Fruit fly (Drosophila melanogaster): ENCODE measurements around the gene EMC10.

- TF ChIP-seq OdsH (GFP tag; optimal IDR thresholded peaks at IDR 0.05) (no peak), lola (GFP tag; optimal IDR thresholded peaks at IDR 0.05) (no peak), Sp1 (GFP tag; optimal IDR thresholded peaks at IDR 0.05) (no peak), pan (optimal IDR thresholded peaks at IDR 0.05) (no peak), psq (GFP tag; optimal IDR thresholded peaks at IDR 0.05) (no peak), Hnf4 (GFP tag; optimal IDR thresholded peaks at IDR 0.05) (no peak), brk (GFP tag; optimal IDR thresholded peaks at IDR 0.05) (no peak), sage (GFP tag; optimal IDR thresholded peaks at IDR 0.05) (no peak), dmrt93B (GFP tag; optimal IDR thresholded peaks at IDR 0.05) (no peak), HLH106 (tag; optimal IDR thresholded peaks at IDR 0.05) (no peak)
Observed at dm6 chr3L:21573831-21574230, at the start of gene EMC10.
